Fruit fly (Drosophila melanogaster) whole organism, prepupa: ENCODE measurements around the gene CG33941.

Experiments
- CG10631 ChIP-seq: fragments of 200-800 bp; sonication (Bioruptor generic); optimal IDR thresholded peaks from 2 replicates; lab custom pipeline; 2016; ENCODE audit warnings: missing biosample characterization, missing genetic modification characterization
- CG11294 ChIP-seq: fragments of 200-800 bp; sonication (Bioruptor generic); IDR thresholded peaks from 2 replicates; pipeline ENCODE4 v1.3.6; 2022; ENCODE audit warnings: missing biosample characterization, missing genetic modification characterization
- CG11762 ChIP-seq: fragments of 200-800 bp; sonication (Bioruptor generic); optimal IDR thresholded peaks from 3 replicates; lab custom pipeline; 2016; ENCODE audit warnings: missing biosample characterization, missing genetic modification characterization; ENCODE audit not compliant: insufficient read depth
- CG11902 ChIP-seq: fragments of 200-800 bp; sonication (Bioruptor generic); optimal IDR thresholded peaks from 3 replicates; lab custom pipeline; 2016; ENCODE audit warnings: missing biosample characterization, missing genetic modification characterization
- CG15336 ChIP-seq: fragments of 200-800 bp; sonication (Bioruptor generic); IDR thresholded peaks from 2 replicates; pipeline ENCODE4 v1.3.6; 2022; ENCODE audit warnings: missing biosample characterization, missing genetic modification characterization
- CG16779 ChIP-seq: fragments of 200-800 bp; sonication (Bioruptor generic); optimal IDR thresholded peaks from 3 replicates; lab custom pipeline; 2017; ENCODE audit warnings: missing biosample characterization, mild to moderate bottlenecking, missing genetic modification characterization
- CG3032 ChIP-seq: fragments of 200-800 bp; optimal IDR thresholded peaks from 2 replicates; lab custom pipeline; 2019; ENCODE audit warnings: missing biosample characterization, mild to moderate bottlenecking, missing genetic modification characterization, moderate library complexity
- CG32006 ChIP-seq: fragments of 200-800 bp; sonication (Bioruptor generic); optimal IDR thresholded peaks from 3 replicates; lab custom pipeline; 2017; ENCODE audit warnings: missing biosample characterization, mild to moderate bottlenecking, missing genetic modification characterization
- CG4318 ChIP-seq: fragments of 200-800 bp; sonication (Bioruptor generic); optimal IDR thresholded peaks from 3 replicates; lab custom pipeline; 2017; ENCODE audit warnings: missing biosample characterization, mild to moderate bottlenecking, missing genetic modification characterization
- CG6163 ChIP-seq: fragments of 200-800 bp; sonication (Bioruptor generic); IDR thresholded peaks from 3 replicates; pipeline ENCODE4 v1.3.6; 2022; ENCODE audit warnings: missing biosample characterization, missing genetic modification characterization
- CG6276 ChIP-seq: fragments of 200-800 bp; sonication (Bioruptor generic); optimal IDR thresholded peaks from 2 replicates; lab custom pipeline; 2017; ENCODE audit warnings: missing biosample characterization, mild to moderate bottlenecking, missing genetic modification characterization
- CG6792 ChIP-seq: fragments of 200-800 bp; sonication (Bioruptor generic); optimal IDR thresholded peaks from 3 replicates; lab custom pipeline; 2016; ENCODE audit warnings: missing biosample characterization, missing genetic modification characterization
- CG6854 ChIP-seq: fragments of 200-800 bp; sonication (Bioruptor generic); optimal IDR thresholded peaks from 2 replicates; lab custom pipeline; 2017; ENCODE audit warnings: missing biosample characterization, mild to moderate bottlenecking, missing genetic modification characterization
- CG8632 ChIP-seq: fragments of 200-800 bp; sonication (Bioruptor generic); optimal IDR thresholded peaks from 3 replicates; lab custom pipeline; 2016; ENCODE audit warnings: missing biosample characterization, missing genetic modification characterization
- Eip75B ChIP-seq: fragments of 200-800 bp; sonication (Bioruptor generic); optimal IDR thresholded peaks from 3 replicates; lab custom pipeline; 2016; ENCODE audit warnings: missing biosample characterization, missing genetic modification characterization
- Eip78C ChIP-seq: fragments of 200-800 bp; sonication (Bioruptor generic); peaks from one replicate; lab custom pipeline; 2016; ENCODE audit warnings: missing biosample characterization, missing genetic modification characterization
- Eip93F ChIP-seq: fragments of 200-800 bp; sonication (Bioruptor generic); optimal IDR thresholded peaks from 2 replicates; lab custom pipeline; 2016; ENCODE audit warnings: missing biosample characterization, mild to moderate bottlenecking, missing genetic modification characterization
- Ets96B ChIP-seq: fragments of 200-800 bp; optimal IDR thresholded peaks from 2 replicates; lab custom pipeline; 2019; ENCODE audit warnings: missing biosample characterization, mild to moderate bottlenecking, missing genetic modification characterization, moderate library complexity
- Gug ChIP-seq: fragments of 200-800 bp; sonication (Bioruptor generic); IDR thresholded peaks from 2 replicates; pipeline ENCODE4 v1.3.6; 2022; ENCODE audit warnings: missing biosample characterization, missing genetic modification characterization
- Lpt ChIP-seq: fragments of 200-800 bp; sonication (Bioruptor generic); optimal IDR thresholded peaks from 3 replicates; lab custom pipeline; 2016; ENCODE audit warnings: missing biosample characterization, missing genetic modification characterization
- OdsH ChIP-seq: fragments of 200-800 bp; sonication (Bioruptor generic); optimal IDR thresholded peaks from 3 replicates; lab custom pipeline; 2016; ENCODE audit warnings: missing biosample characterization, missing genetic modification characterization
- Sox102F ChIP-seq: fragments of 200-800 bp; sonication (Bioruptor generic); optimal IDR thresholded peaks from 2 replicates; lab custom pipeline; 2016; ENCODE audit warnings: missing biosample characterization, mild to moderate bottlenecking, missing genetic modification characterization
- Sox14 ChIP-seq: fragments of 200-800 bp; sonication (Bioruptor generic); optimal IDR thresholded peaks from 3 replicates; lab custom pipeline; 2016; ENCODE audit warnings: missing biosample characterization, missing genetic modification characterization
- acj6 ChIP-seq: fragments of 200-800 bp; sonication (Bioruptor generic); optimal IDR thresholded peaks from 3 replicates; lab custom pipeline; 2016; ENCODE audit warnings: missing biosample characterization, missing genetic modification characterization
- dac ChIP-seq: fragments of 200-800 bp; sonication (Bioruptor generic); optimal IDR thresholded peaks from 2 replicates; lab custom pipeline; 2017; ENCODE audit warnings: missing biosample characterization, mild to moderate bottlenecking, missing genetic modification characterization
- dsx ChIP-seq: fragments of 200-800 bp; optimal IDR thresholded peaks from 3 replicates; lab custom pipeline; 2019; ENCODE audit warnings: missing biosample characterization, mild to moderate bottlenecking, missing genetic modification characterization, moderate library complexity; ENCODE audit not compliant: poor library complexity, severe bottlenecking
- eg ChIP-seq: fragments of 200-800 bp; sonication (Bioruptor generic); IDR thresholded peaks from 3 replicates; pipeline ENCODE4 v1.3.6; 2022; ENCODE audit warnings: missing biosample characterization, missing genetic modification characterization
- lz ChIP-seq: fragments of 200-800 bp; sonication (Bioruptor generic); optimal IDR thresholded peaks from 3 replicates; lab custom pipeline; 2016; ENCODE audit warnings: missing biosample characterization, missing genetic modification characterization
- pdm3 ChIP-seq: fragments of 200-800 bp; sonication (Bioruptor generic); optimal IDR thresholded peaks from 3 replicates; lab custom pipeline; 2016; ENCODE audit warnings: missing biosample characterization, missing genetic modification characterization
- spab ChIP-seq: fragments of 200-800 bp; sonication (Bioruptor generic); optimal IDR thresholded peaks from 2 replicates; lab custom pipeline; 2017; ENCODE audit warnings: missing biosample characterization, mild to moderate bottlenecking, missing genetic modification characterization, missing genetic modification reagents
- ss ChIP-seq, 2 experiments: fragments of 200-800 bp; sonication (Bioruptor generic); optimal IDR thresholded peaks; 2 replicates in 1 of 2; 3 replicates in 1 of 2; lab custom pipeline; 2017 to 2018; ENCODE audit warnings: mild to moderate bottlenecking in 2 of 2, missing biosample characterization in 2 of 2, missing genetic modification characterization in 2 of 2, moderate library complexity in 1 of 2
- svp ChIP-seq: fragments of 200-800 bp; sonication (Bioruptor generic); peaks from one replicate; lab custom pipeline; 2016; ENCODE audit warnings: missing biosample characterization, missing genetic modification characterization

Gene CG33941

DNA sequence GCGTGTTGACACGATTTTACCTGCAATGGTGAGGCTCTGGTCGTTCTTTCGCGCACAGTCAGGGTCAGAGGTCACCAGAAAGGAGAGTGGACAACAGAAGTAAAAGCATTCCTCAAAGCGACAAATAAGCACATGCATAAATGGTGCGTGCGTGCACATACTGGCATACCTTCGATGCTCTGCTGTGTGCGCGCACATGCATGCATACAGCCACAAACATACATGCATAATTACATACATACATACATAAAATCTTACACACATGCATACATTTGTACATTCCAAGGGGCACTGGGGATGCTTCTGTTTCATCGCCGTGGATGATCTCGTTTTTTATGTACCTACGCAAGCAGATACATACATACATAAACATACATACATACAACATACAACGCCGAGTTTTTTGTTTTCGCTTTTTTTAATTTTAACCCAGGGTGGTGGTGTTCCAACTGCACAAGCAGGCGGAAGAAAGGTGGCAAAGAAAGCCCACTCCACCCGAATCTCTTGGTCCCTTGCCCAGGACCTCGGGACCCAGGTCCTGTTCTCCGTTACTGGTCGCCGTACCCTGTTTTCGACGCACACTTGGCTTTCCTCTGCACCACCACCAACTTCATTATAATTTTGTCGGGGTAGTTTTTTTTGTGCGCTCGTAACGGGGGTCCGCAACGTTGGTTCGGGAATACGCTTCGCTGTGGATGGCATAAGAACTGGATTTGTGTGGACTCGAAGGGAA, 21.7 kb downstream of the CG33941 start, which contains the start of gene Asator (continued):
- TF ChIP-seq CG10631 (GFP tag; lab: Kevin White, UChicago) = peak; percentile 44
- peak; percentile 31 for TF ChIP-seq CG8632
- peak; percentile 43 for TF ChIP-seq CG6792
- TF ChIP-seq Lpt = no peak
- TF ChIP-seq Sox102F (GFP tag; lab: Kevin White, UChicago) = peak; percentile 70
- TF ChIP-seq CG4318 (GFP tag; lab: Kevin White, UChicago) = no peak
- peak; percentile 65 for TF ChIP-seq lz (GFP tag; lab: Kevin White, UChicago)
- TF ChIP-seq acj6 (GFP tag; lab: Kevin White, UChicago) = peak; percentile 59
- TF ChIP-seq CG32006 (GFP tag; lab: Kevin White, UChicago) = no peak
- no peak for TF ChIP-seq dac (GFP tag; lab: Kevin White, UChicago)
- no peak for TF ChIP-seq CG6276 (GFP tag; lab: Kevin White, UChicago)
- no peak for TF ChIP-seq CG6163 (GFP tag; lab: Robert Waterston, UW)
- TF ChIP-seq Sox14 (GFP tag; lab: Kevin White, UChicago) = peak; percentile 49
- TF ChIP-seq dsx (GFP tag; lab: Kevin White, UChicago) = peak; percentile 51
- TF ChIP-seq CG6854 (GFP tag; lab: Kevin White, UChicago) = peak; percentile 28

DNA sequence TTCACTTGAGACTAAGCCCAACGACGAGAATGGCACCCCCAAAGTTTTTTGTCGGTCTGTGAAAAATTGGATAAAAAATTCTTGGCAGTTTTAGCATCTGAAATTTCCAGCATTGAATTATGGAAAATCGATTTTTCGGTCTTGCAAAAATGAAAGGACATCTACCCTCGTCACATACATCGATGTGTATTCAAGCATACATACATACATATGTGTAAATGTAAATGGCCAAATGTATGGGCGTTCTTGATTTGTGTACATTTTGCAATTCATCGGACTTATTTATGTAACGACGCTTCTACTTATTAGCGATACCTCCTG, 22.2 kb downstream of the CG33941 start:
- TF ChIP-seq Eip93F (GFP tag; lab: Kevin White, UChicago) (no peak), Eip78C (GFP tag; lab: Kevin White, UChicago) (peak; percentile 37), CG4318 (GFP tag; lab: Kevin White, UChicago) (no peak), ss (GFP tag; optimal IDR thresholded peaks at IDR 0.05; lab: Kevin White, UChicago) (peak in 1 of 2 experiments; percentile 4), Eip75B (GFP tag; lab: Kevin White, UChicago) (peak; percentile 61), CG11762 (GFP tag; lab: Kevin White, UChicago) (peak; percentile 1), spab (GFP tag; lab: Kevin White, UChicago) (peak; percentile 44)

DNA sequence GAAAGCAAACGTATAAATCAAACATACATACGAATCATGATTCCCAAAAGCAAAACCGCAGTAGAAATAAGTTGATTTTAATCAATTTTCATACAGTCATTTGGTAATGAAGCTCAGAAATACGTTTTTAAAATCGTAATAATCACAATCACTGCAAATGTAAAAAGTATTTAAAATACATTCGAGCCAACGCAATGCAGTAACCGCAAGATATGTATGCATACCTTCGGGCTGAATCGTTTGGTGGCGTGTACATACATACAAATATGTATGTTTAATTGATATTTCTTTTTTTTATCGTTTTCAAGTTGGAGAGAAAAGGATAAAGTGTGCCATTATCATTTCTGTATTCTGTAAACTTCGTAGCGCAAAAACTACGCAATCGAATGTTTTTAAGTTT, 22.8 kb downstream of the CG33941 start:
- TF ChIP-seq svp (peak; percentile 42), Sox14 (GFP tag; lab: Kevin White, UChicago) (no peak), eg (no peak), Ets96B (tag; lab: Kevin White, UChicago) (peak; percentile 14)

DNA sequence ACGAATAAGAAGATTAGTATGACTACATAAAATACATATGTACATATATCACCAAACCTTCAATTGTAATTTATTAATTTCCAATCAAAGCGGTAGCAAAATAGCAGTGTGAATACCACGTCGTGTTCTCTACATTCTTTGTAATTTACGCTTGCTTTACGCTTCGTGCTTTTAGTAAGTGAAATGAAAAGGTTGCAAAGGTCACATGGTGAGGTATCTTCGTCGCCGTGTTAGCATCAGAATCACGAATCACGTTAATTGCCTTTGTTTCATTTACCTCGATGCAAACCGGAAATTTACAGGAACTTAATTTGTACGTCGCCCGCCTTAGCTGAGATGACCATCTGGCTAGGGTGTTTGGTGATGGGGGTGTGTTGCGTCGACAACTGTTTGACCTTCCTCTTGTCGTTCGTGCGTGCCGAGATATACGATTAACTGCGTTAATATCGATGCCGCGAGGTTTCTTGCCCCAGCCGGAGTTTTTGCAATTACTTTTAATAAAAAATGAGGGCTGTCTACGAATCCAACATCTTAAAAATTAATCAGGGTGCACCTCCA, 23.5 kb downstream of the CG33941 start:
- TF ChIP-seq CG15336 (no peak), pdm3 (GFP tag; lab: Kevin White, UChicago) (no peak), CG3032 (tag; lab: Kevin White, UChicago) (no peak), Gug (no peak), CG16779 (tag; lab: Kevin White, UChicago) (no peak), svp (peak; percentile 57), OdsH (GFP tag; lab: Kevin White, UChicago) (no peak), CG11902 (no peak)

DNA sequence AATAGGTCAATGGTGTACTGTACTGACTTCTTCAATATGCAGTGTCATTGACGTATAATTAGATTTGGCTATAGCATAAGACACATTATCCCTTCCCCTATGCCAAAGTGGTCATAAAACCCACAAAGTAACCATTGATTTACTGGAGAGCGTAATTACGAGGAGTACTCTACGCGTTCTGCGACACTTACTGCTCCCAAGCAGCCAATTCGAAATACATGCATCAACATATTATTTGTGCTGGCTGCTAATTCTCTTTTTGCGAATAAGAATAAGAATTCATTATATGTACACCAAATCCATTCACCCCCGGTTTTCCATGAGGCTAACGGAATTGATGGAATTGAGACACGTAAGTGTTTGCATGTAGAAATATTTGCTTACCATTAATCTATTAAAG, 25.3 kb downstream of the CG33941 start:
- no peak for TF ChIP-seq CG11294
- no peak for TF ChIP-seq dac (GFP tag; lab: Kevin White, UChicago)
